Worm (Caenorhabditis elegans) whole organism, L4 larva: ENCODE results near the gene F14D7.3.

Experiments
- D1046.2 ChIP-seq: fragments of 200-800 bp; sonication (Bioruptor generic); IDR thresholded peaks from 2 replicates; pipeline ENCODE4 v1.3.6; 2022; ENCODE audit warnings: missing genetic modification characterization, missing compliant biosample characterization
- attf-4 ChIP-seq: sonication (generic microtip); optimal IDR thresholded peaks from 3 replicates; lab custom pipeline; 2017; ENCODE audit warnings: missing biosample characterization, missing genetic modification characterization
- fkh-10 ChIP-seq: fragments of 150-350 bp; optimal IDR thresholded peaks from 2 replicates; lab custom pipeline; 2014; ENCODE audit warnings: missing biosample characterization, missing genetic modification reagents, missing genetic modification characterization
- fos-1 ChIP-seq: fragments of 150-350 bp; optimal IDR thresholded peaks from 2 replicates; lab custom pipeline; 2014; ENCODE audit warnings: missing biosample characterization, missing genetic modification characterization
- jun-1 ChIP-seq: fragments of 150-350 bp; optimal IDR thresholded peaks from 2 replicates; lab custom pipeline; 2014; ENCODE audit warnings: missing biosample characterization, missing genetic modification reagents, missing genetic modification characterization
- mdl-1 ChIP-seq, 2 experiments: fragments of 150-350 bp in 1 of 2; sonication (generic microtip) in 1 of 2; optimal IDR thresholded peaks; 2 replicates each; lab custom pipeline; 2014 to 2017; ENCODE audit warnings: missing biosample characterization in 2 of 2, missing genetic modification characterization in 2 of 2
- nhr-102 ChIP-seq: sonication (generic microtip); optimal IDR thresholded peaks from 2 replicates; lab custom pipeline; 2016; ENCODE audit warnings: mild to moderate bottlenecking, missing genetic modification characterization, moderate library complexity, missing compliant biosample characterization
- nhr-77 ChIP-seq: fragments of 150-350 bp; optimal IDR thresholded peaks from 2 replicates; lab custom pipeline; 2014; ENCODE audit warnings: missing biosample characterization, missing genetic modification characterization
- sdz-12 ChIP-seq: fragments of 200-800 bp; sonication (Bioruptor generic); optimal IDR thresholded peaks from 2 replicates; lab custom pipeline; 2018; ENCODE audit warnings: mild to moderate bottlenecking, missing genetic modification characterization, missing compliant biosample characterization
- zag-1 ChIP-seq: fragments of 150-350 bp; optimal IDR thresholded peaks from 2 replicates; lab custom pipeline; 2014; ENCODE audit warnings: missing biosample characterization, missing genetic modification characterization
- ztf-11 ChIP-seq: fragments of 150-350 bp; optimal IDR thresholded peaks from 2 replicates; lab custom pipeline; 2014; ENCODE audit warnings: missing biosample characterization, missing genetic modification characterization

DNA sequence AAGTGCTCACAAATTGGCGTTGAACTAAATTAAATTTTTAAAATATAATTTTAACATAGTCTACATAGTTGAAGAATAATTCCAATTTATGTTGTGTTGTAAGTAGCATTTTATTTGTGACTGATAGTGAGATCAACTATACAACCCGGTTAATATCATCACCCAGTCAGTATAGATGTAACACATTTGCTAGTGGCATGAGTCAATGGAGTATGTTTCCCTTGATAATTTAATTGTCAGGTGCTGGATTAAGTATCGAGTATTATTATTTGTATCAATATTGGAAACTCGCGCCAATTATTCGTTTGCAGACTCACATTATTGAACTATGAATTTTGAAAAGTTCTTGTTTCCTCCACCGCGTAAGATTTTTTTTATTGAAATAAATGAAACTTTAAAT lies 38.3 kb downstream of the F14D7.3 start, which contains the start of gene srm-5:
- no peak for TF ChIP-seq fkh-10 (GFP tag; lab: Kevin White, UChicago)
- no peak for TF ChIP-seq fos-1 (tag; lab: Kevin White, UChicago)
- no peak for TF ChIP-seq mdl-1 (tag; optimal IDR thresholded peaks at IDR 0.05; lab: Kevin White, UChicago)
- no peak for TF ChIP-seq nhr-102 (tag; lab: Kevin White, UChicago)
- no peak for TF ChIP-seq jun-1 (tag; lab: Kevin White, UChicago)
- no peak for TF ChIP-seq sdz-12 (GFP tag; lab: Kevin White, UChicago)
- no peak for TF ChIP-seq attf-4 (tag; lab: Kevin White, UChicago)
- no peak for TF ChIP-seq zag-1 (tag; lab: Kevin White, UChicago)
- TF ChIP-seq ztf-11 (tag; lab: Kevin White, UChicago) = no peak
- no peak for TF ChIP-seq nhr-77
- TF ChIP-seq D1046.2 (GFP tag; lab: Robert Waterston, UW) = no peak
